Worm (Caenorhabditis elegans) whole organism, L3 larva: Measurements from ENCODE around the gene frpr-8.
"Not testable (repeated sequence)": the region's sequence is repeated elsewhere in the genome, so short reads cannot be mapped to it uniquely, and the experiment has no call there.

ENCODE experiments used
- R02D3.7 ChIP-seq: fragments of 150-350 bp; optimal IDR thresholded peaks from 2 replicates; lab custom pipeline; 2014; ENCODE audit warnings: missing biosample characterization, missing genetic modification characterization
- ZK546.5 ChIP-seq: sonication (generic microtip); optimal IDR thresholded peaks from 2 replicates; lab custom pipeline; 2017; ENCODE audit warnings: missing biosample characterization, missing genetic modification characterization
- aly-2 ChIP-seq: fragments of 150-350 bp; optimal IDR thresholded peaks from 2 replicates; lab custom pipeline; 2014; ENCODE audit warnings: missing biosample characterization, missing genetic modification characterization
- ama-1 ChIP-seq: fragments of 150-350 bp; optimal IDR thresholded peaks from 2 replicates; lab custom pipeline; 2018
- ceh-16 ChIP-seq: sonication (generic microtip); optimal IDR thresholded peaks from 2 replicates; lab custom pipeline; 2017; ENCODE audit warnings: missing biosample characterization, missing genetic modification characterization
- ceh-28 ChIP-seq: fragments of 150-350 bp; optimal IDR thresholded peaks from 2 replicates; lab custom pipeline; 2014; ENCODE audit warnings: missing biosample characterization, missing genetic modification reagents, missing genetic modification characterization
- ceh-82 ChIP-seq: fragments of 150-350 bp; optimal IDR thresholded peaks from 2 replicates; lab custom pipeline; 2014; ENCODE audit warnings: missing biosample characterization, missing genetic modification characterization
- ceh-9 ChIP-seq: sonication (generic microtip); optimal IDR thresholded peaks from 2 replicates; lab custom pipeline; 2018; ENCODE audit warnings: missing biosample characterization, missing genetic modification characterization
- daf-12 ChIP-seq: fragments of 150-350 bp; optimal IDR thresholded peaks from 2 replicates; lab custom pipeline; 2014; ENCODE audit warnings: missing biosample characterization, missing genetic modification reagents, missing genetic modification characterization
- egl-5 ChIP-seq: fragments of 150-350 bp; optimal IDR thresholded peaks from 2 replicates; lab custom pipeline; 2017; ENCODE audit warnings: missing biosample characterization, missing genetic modification reagents, missing genetic modification characterization, inconsistent platforms
- elt-1 ChIP-seq: fragments of 150-350 bp; optimal IDR thresholded peaks from 2 replicates; lab custom pipeline; 2014; ENCODE audit warnings: missing biosample characterization, missing genetic modification characterization
- elt-2 ChIP-seq: sonication (generic microtip); optimal IDR thresholded peaks from 2 replicates; lab custom pipeline; 2016; ENCODE audit warnings: missing genetic modification reagents, mild to moderate bottlenecking, missing genetic modification characterization, missing compliant biosample characterization
- fkh-10 ChIP-seq: sonication (generic microtip); optimal IDR thresholded peaks from 2 replicates; lab custom pipeline; 2017; ENCODE audit warnings: missing biosample characterization, missing genetic modification reagents, missing genetic modification characterization
- fkh-2 ChIP-seq: fragments of 150-350 bp; optimal IDR thresholded peaks from 2 replicates; lab custom pipeline; 2014; ENCODE audit warnings: missing biosample characterization, missing genetic modification reagents, missing genetic modification characterization
- fos-1 ChIP-seq: fragments of 150-350 bp; optimal IDR thresholded peaks from 2 replicates; lab custom pipeline; 2014; ENCODE audit warnings: missing biosample characterization, missing genetic modification characterization
- hmg-11 ChIP-seq: sonication (generic microtip); optimal IDR thresholded peaks from 2 replicates; lab custom pipeline; 2016; ENCODE audit warnings: missing genetic modification characterization, missing compliant biosample characterization
- jun-1 ChIP-seq: fragments of 150-350 bp; optimal IDR thresholded peaks from 2 replicates; lab custom pipeline; 2014; ENCODE audit warnings: missing biosample characterization, missing genetic modification reagents, missing genetic modification characterization
- lin-15B ChIP-seq: fragments of 150-350 bp; optimal IDR thresholded peaks from 2 replicates; lab custom pipeline; 2014; ENCODE audit warnings: missing biosample characterization, missing genetic modification characterization
- lin-39 ChIP-seq: fragments of 150-350 bp; optimal IDR thresholded peaks from 2 replicates; lab custom pipeline; 2018; ENCODE audit warnings: missing biosample characterization, missing genetic modification reagents, missing genetic modification characterization
- mdl-1 ChIP-seq: fragments of 150-350 bp; optimal IDR thresholded peaks from 2 replicates; lab custom pipeline; 2014; ENCODE audit warnings: missing biosample characterization, missing genetic modification characterization
- mml-1 ChIP-seq: fragments of 150-350 bp; sonication (generic microtip); optimal IDR thresholded peaks from 3 replicates; lab custom pipeline; 2014; ENCODE audit warnings: missing biosample characterization, missing genetic modification characterization
- nfya-1 ChIP-seq: sonication (generic microtip); optimal IDR thresholded peaks from 2 replicates; lab custom pipeline; 2017; ENCODE audit warnings: missing genetic modification characterization, mild to moderate bottlenecking, missing compliant biosample characterization, antibody characterized with exemption, moderate library complexity; ENCODE audit not compliant: insufficient read depth
- nhr-11 ChIP-seq: fragments of 150-350 bp; optimal IDR thresholded peaks from 2 replicates; lab custom pipeline; 2014; ENCODE audit warnings: missing biosample characterization, missing genetic modification characterization
- nhr-12 ChIP-seq: fragments of 150-350 bp; optimal IDR thresholded peaks from 2 replicates; lab custom pipeline; 2014; ENCODE audit warnings: missing biosample characterization, missing genetic modification characterization
- nhr-23 ChIP-seq: fragments of 150-350 bp; optimal IDR thresholded peaks from 2 replicates; lab custom pipeline; 2014; ENCODE audit warnings: missing biosample characterization, missing genetic modification reagents, missing genetic modification characterization
- nhr-237 ChIP-seq: fragments of 150-350 bp; optimal IDR thresholded peaks from 2 replicates; lab custom pipeline; 2014; ENCODE audit warnings: missing biosample characterization, missing genetic modification characterization
- nhr-25 ChIP-seq: sonication (generic microtip); optimal IDR thresholded peaks from 2 replicates; lab custom pipeline; 2017; ENCODE audit warnings: missing biosample characterization, missing genetic modification characterization
- nhr-28 ChIP-seq: fragments of 150-350 bp; optimal IDR thresholded peaks from 2 replicates; lab custom pipeline; 2014; ENCODE audit warnings: missing biosample characterization, missing genetic modification characterization
- nhr-76 ChIP-seq: fragments of 150-350 bp; sonication (generic microtip); optimal IDR thresholded peaks from 5 replicates; lab custom pipeline; 2014; ENCODE audit warnings: missing biosample characterization, missing genetic modification characterization
- pha-4 ChIP-seq: fragments of 150-350 bp; optimal IDR thresholded peaks from 2 replicates; lab custom pipeline; 2014; ENCODE audit warnings: missing biosample characterization, missing genetic modification reagents, missing genetic modification characterization
- sea-2 ChIP-seq: fragments of 150-350 bp; sonication (generic microtip); optimal IDR thresholded peaks from 4 replicates; lab custom pipeline; 2014; ENCODE audit warnings: missing biosample characterization, missing genetic modification reagents, missing genetic modification characterization
- skn-1 ChIP-seq: fragments of 150-350 bp; optimal IDR thresholded peaks from 2 replicates; lab custom pipeline; 2014; ENCODE audit warnings: missing biosample characterization, missing genetic modification characterization
- snpc-4 ChIP-seq: fragments of 150-350 bp; optimal IDR thresholded peaks from 2 replicates; lab custom pipeline; 2014; ENCODE audit warnings: missing biosample characterization, missing genetic modification characterization
- tbx-2 ChIP-seq: sonication (generic microtip); optimal IDR thresholded peaks from 2 replicates; lab custom pipeline; 2016; ENCODE audit warnings: mild to moderate bottlenecking, missing genetic modification characterization, missing compliant biosample characterization
- unc-39 ChIP-seq: sonication (generic microtip); optimal IDR thresholded peaks from 4 replicates; lab custom pipeline; 2017; ENCODE audit warnings: missing biosample characterization, missing genetic modification characterization
- unc-62 ChIP-seq: fragments of 150-350 bp; sonication (generic microtip); optimal IDR thresholded peaks from 4 replicates; lab custom pipeline; 2014; ENCODE audit warnings: missing biosample characterization, missing genetic modification reagents, missing genetic modification characterization

Gene frpr-8

DNA sequence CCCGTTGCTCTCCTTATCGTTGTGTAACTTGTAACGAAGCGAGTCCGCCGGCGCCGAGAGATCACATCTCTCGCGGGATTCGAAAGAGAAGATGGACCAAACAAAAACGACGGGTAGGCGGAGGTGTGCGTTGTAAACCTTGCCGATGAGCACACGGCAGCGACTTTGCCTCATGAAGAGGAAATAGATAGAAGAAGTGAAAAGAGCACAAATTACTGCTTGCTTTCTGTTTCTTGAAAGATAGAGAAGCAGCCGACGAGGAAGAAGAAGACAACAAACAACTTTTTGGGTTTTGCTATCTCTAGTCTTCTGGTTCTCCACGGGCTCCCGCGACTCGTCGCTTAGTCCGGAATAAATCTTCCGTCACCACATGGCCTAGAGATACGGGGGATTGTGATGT, 26.2 kb downstream of the frpr-8 start:
- peak; percentile 56 for TF ChIP-seq nhr-11 (tag; lab: Kevin White, UChicago)
- TF ChIP-seq snpc-4 (tag; lab: Kevin White, UChicago) = peak; percentile 26
- peak; percentile 30 for TF ChIP-seq fkh-2 (tag; lab: Kevin White, UChicago)
- no peak for TF ChIP-seq jun-1
- TF ChIP-seq sea-2 (GFP tag; lab: Kevin White, UChicago) = no peak
- TF ChIP-seq pha-4 = no peak
- TF ChIP-seq ceh-82 (tag; lab: Kevin White, UChicago) = no peak
- TF ChIP-seq unc-39 (tag; lab: Kevin White, UChicago) = no peak
- TF ChIP-seq nfya-1 (tag; lab: Kevin White, UChicago) = peak; percentile 49
- TF ChIP-seq fos-1 (tag; lab: Kevin White, UChicago) = no peak
- TF ChIP-seq nhr-237 (tag; lab: Kevin White, UChicago) = no peak

DNA sequence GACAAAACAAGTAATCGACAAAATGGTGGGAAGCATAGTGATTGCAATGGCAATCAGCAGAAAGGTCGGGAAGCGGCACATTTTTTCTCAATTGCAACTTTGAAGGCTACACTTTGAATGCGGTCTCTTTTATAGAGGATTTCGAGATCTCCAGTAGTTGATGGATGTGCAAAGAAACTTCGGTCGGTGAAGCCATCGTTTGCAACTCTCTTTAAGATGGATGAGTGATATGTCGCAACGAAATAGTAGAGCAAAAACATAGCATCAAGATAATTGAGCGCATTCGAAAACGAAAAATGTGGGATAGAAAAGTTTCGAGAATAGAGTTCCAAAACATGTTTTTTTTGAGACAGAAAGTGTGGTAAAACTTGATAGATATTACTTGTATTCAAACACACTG, 29.7 kb downstream of the frpr-8 start, which contains the start of gene EGAP4.1:
TSS of gene EGAP4.1 (minus strand) at position 101 of the 400 bp plus-strand sequence.
- TF ChIP-seq lin-39 (tag; lab: Kevin White, UChicago) (peak; percentile 55), mdl-1 (tag; lab: Kevin White, UChicago) (no peak)

DNA sequence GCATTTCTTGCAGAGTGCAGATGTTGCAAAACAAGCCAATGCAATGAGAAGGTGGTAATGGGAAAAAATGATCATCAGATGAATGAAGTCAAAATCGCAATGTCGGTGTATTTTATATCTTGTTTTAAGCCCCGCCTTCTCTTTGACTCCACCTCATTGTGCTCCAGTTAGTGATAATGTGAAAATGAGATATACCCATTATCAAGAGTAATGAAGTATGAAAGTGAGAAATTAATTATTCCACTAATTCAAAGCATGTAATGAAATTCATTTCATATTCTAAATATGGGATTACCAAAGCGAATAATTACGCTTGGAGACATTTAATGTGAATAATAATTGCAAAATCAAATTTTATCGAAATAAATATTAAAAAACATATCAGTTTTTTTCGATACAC, 34.2 kb downstream of the frpr-8 start, which contains the start of gene M02D8.6:
TSS of gene M02D8.6 (minus strand) at position 101 of the 400 bp plus-strand sequence.
- TF ChIP-seq mdl-1 (tag; lab: Kevin White, UChicago); unc-62 (GFP tag; lab: Kevin White, UChicago); nhr-11 (tag; lab: Kevin White, UChicago): not testable (repeated sequence)

DNA sequence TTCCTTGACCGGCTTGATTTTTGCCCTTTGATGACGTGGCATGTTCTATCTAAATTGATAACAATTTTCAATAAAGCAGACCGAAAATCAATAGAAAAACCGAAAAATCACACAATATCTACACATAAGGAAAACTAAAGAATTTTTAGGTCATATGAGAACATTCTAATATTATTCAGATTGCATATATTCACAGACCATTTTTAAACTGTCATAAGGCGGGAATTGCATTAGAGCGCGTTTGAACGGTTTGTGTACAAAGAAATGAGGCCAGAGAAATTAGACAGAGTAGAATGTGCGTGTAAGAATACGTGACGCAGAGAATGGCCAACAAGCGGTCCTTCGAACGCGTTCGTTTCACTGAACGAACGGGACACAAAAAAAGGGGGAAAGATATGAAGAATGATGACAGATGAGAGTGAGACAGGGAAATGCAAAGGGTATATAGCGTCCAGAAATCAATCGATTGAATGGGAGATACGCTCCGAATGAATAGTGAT, 39.4 kb downstream of the frpr-8 start, which contains the start of gene M02D8.3:
TSS of gene M02D8.3 (minus strand) at position 51 of the 500 bp plus-strand sequence.
- TF ChIP-seq mml-1 (no peak), nhr-11 (tag; lab: Kevin White, UChicago) (no peak), pha-4 (peak; percentile 88), lin-39 (tag; lab: Kevin White, UChicago) (no peak), nhr-23 (tag; lab: Kevin White, UChicago) (peak; percentile 87), daf-12 (tag; lab: Kevin White, UChicago) (no peak), egl-5 (tag; lab: Kevin White, UChicago) (peak; percentile 17), jun-1 (no peak), snpc-4 (tag; lab: Kevin White, UChicago) (peak; percentile 38), nfya-1 (tag; lab: Kevin White, UChicago) (peak; percentile 50), nhr-12 (tag; lab: Kevin White, UChicago) (no peak), hmg-11 (tag; lab: Kevin White, UChicago) (peak; percentile 37), fkh-10 (GFP tag; lab: Kevin White, UChicago) (no peak), lin-15B (tag; lab: Kevin White, UChicago) (peak; percentile 22), unc-62 (GFP tag; lab: Kevin White, UChicago) (no peak), R02D3.7 (tag; lab: Kevin White, UChicago) (no peak), ZK546.5 (tag; lab: Kevin White, UChicago) (no peak), sea-2 (GFP tag; lab: Kevin White, UChicago) (no peak), ama-1 (lab: Kevin White, UChicago) (no peak), skn-1 (tag; lab: Kevin White, UChicago) (peak; percentile 20), ceh-16 (tag; lab: Kevin White, UChicago) (no peak), tbx-2 (tag; lab: Kevin White, UChicago) (no peak), nhr-25 (tag; lab: Kevin White, UChicago) (peak; percentile 83), ceh-28 (tag; lab: Kevin White, UChicago) (no peak), elt-1 (tag; lab: Kevin White, UChicago) (no peak), elt-2 (peak; percentile 8), unc-39 (tag; lab: Kevin White, UChicago) (no peak), ceh-9 (tag; lab: Kevin White, UChicago) (no peak)

DNA sequence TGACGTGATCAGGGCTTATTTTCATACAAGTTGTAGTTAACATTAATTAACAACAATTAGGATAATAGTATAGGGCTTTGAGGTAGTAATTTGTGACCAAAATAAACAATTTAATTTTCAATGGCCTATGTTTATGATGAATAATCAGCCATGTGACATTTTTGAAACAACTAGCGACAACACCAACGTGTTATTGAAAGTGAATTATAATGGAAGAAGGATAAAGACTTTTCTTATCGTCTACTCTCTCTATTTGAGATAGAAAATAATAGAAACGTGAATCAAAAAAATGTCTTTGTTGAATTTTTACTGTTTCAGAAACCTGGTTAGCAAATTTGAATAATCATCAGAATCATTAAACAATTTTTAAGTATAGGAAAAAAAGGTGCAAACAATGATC, 40.2 kb downstream of the frpr-8 start:
- TF ChIP-seq aly-2 (no peak), nhr-28 (no peak), nhr-76 (no peak), ceh-82 (tag; lab: Kevin White, UChicago) (no peak), daf-12 (tag; lab: Kevin White, UChicago) (no peak), mdl-1 (tag; lab: Kevin White, UChicago) (no peak), ceh-9 (tag; lab: Kevin White, UChicago) (no peak)
